Worm (Caenorhabditis elegans) whole organism, midembryonic: ENCODE measurements around the gene abhd-5.1.

Experiments used
- cog-1 ChIP-seq: sonication (generic microtip); optimal IDR thresholded peaks from 2 replicates; lab custom pipeline; 2016; ENCODE audit warnings: missing genetic modification characterization, missing compliant biosample characterization
- flt-1 ChIP-seq: fragments of 200-800 bp; sonication (Bioruptor generic); IDR thresholded peaks from 2 replicates; pipeline ENCODE4 v1.3.6; 2022; ENCODE audit warnings: missing genetic modification characterization, missing compliant biosample characterization

- TF ChIP-seq flt-1 (no peak), cog-1 (tag; lab: Kevin White, UChicago) (no peak)
Measured at ce11 chrV:4800794-4801193, 46.7 kb upstream of the abhd-5.1 start, which contains the start of gene R02F11.1.
